Worm (Caenorhabditis elegans): Measurements from ENCODE around the gene mrpl-49.

Gene mrpl-49

ce11 chrV:12736166-12736753, 7.8 kb downstream of the mrpl-49 start, which contains the start of gene cky-1:
Gene cky-1, plus strand, starts transcription at chrV:12736703.
- TF ChIP-seq ceh-13 (GFP tag; optimal IDR thresholded peaks at IDR 0.05), result no peak
- no peak for TF ChIP-seq tra-4 (tag; optimal IDR thresholded peaks at IDR 0.05)
- no peak for TF ChIP-seq scrt-1 (GFP tag; IDR thresholded peaks at IDR 0.05)
- no peak for TF ChIP-seq aly-1 (tag; optimal IDR thresholded peaks at IDR 0.05)
- TF ChIP-seq F13C5.2 (tag; optimal IDR thresholded peaks at IDR 0.05), result no peak
- no peak for TF ChIP-seq hmbx-1 (tag; optimal IDR thresholded peaks at IDR 0.05)
- no peak for TF ChIP-seq B0310.2 (tag; optimal IDR thresholded peaks at IDR 0.05)
- TF ChIP-seq pes-1 (GFP tag; IDR thresholded peaks at IDR 0.05), result no peak
- no peak for TF ChIP-seq sea-1 (GFP tag; conservative IDR thresholded peaks at IDR 0.05)
- no peak for TF ChIP-seq hnd-1 (tag; optimal IDR thresholded peaks at IDR 0.05)
- no peak for TF ChIP-seq ceh-36 (tag; optimal IDR thresholded peaks at IDR 0.05)
- no peak for TF ChIP-seq flt-1 (GFP tag; IDR thresholded peaks at IDR 0.05)
- TF ChIP-seq tbx-11 (GFP tag; IDR thresholded peaks at IDR 0.05), result no peak
- no peak for TF ChIP-seq ets-7 (tag; optimal IDR thresholded peaks at IDR 0.05)
- no peak for TF ChIP-seq hmg-4 (GFP tag; optimal IDR thresholded peaks at IDR 0.05)
- no peak for TF ChIP-seq ama-1 (optimal IDR thresholded peaks at IDR 0.05)
- TF ChIP-seq tbx-37 (GFP tag; conservative IDR thresholded peaks at IDR 0.05), result no peak

ce11 chrV:12741684-12742083, 13.3 kb downstream of the mrpl-49 start, which contains the start of gene hrg-7:
Gene hrg-7, plus strand, starts transcription at chrV:12742041.
- TF ChIP-seq F13C5.2 (tag; optimal IDR thresholded peaks at IDR 0.05) (no peak), scrt-1 (GFP tag; IDR thresholded peaks at IDR 0.05) (no peak), ets-7 (tag; optimal IDR thresholded peaks at IDR 0.05) (no peak), aly-1 (tag; optimal IDR thresholded peaks at IDR 0.05) (no peak), hmg-4 (GFP tag; optimal IDR thresholded peaks at IDR 0.05) (no peak), ceh-36 (tag; optimal IDR thresholded peaks at IDR 0.05) (no peak), sea-1 (GFP tag; conservative IDR thresholded peaks at IDR 0.05) (no peak), ceh-13 (GFP tag; optimal IDR thresholded peaks at IDR 0.05) (no peak), hnd-1 (tag; optimal IDR thresholded peaks at IDR 0.05) (no peak)

DNA sequence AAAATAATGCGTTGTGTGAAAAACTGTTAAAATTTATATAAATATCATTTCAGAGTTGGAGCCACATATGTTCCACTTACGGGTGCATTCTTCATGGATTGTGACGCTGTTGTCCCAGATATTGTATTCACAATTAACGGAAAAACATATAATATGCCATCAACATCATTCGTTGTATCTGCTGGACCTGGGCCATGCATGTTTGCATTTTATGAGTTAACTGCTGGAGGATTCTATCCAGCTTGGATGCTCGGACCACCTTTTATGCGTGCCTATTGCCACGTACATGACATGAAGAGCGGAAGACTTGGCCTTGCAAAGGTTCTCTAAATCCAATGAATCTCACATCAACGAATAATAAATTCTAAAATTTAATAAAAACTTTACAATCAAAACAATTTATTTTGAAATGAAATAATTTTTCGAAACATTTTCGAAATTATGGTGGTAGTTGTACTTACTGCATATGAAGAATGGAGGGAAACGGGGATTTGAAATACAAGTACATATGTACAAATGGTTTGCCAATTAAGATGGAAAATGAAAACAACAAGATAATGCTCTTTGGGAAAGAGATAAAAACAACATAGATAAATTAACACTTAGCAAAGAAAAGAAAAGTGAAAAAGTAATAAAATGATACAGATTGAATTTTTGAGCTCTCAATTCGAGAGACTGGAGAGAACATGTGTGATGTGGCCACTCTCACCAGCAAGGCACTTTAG, 15.5 kb downstream of the mrpl-49 start:
- TF ChIP-seq hnd-1 (tag; optimal IDR thresholded peaks at IDR 0.05) (no peak), ets-7 (tag; optimal IDR thresholded peaks at IDR 0.05) (no peak), hmbx-1 (tag; optimal IDR thresholded peaks at IDR 0.05) (no peak), ama-1 (optimal IDR thresholded peaks at IDR 0.05) (no peak), flt-1 (GFP tag; IDR thresholded peaks at IDR 0.05) (no peak), tbx-11 (GFP tag; IDR thresholded peaks at IDR 0.05) (no peak), hmg-4 (GFP tag; optimal IDR thresholded peaks at IDR 0.05) (no peak), tbx-37 (GFP tag; conservative IDR thresholded peaks at IDR 0.05) (no peak), ceh-36 (tag; optimal IDR thresholded peaks at IDR 0.05) (no peak), B0310.2 (tag; optimal IDR thresholded peaks at IDR 0.05) (no peak), sea-1 (GFP tag; conservative IDR thresholded peaks at IDR 0.05) (no peak), pes-1 (GFP tag; IDR thresholded peaks at IDR 0.05) (no peak), scrt-1 (GFP tag; IDR thresholded peaks at IDR 0.05) (no peak), ceh-13 (GFP tag; optimal IDR thresholded peaks at IDR 0.05) (no peak), aly-1 (tag; optimal IDR thresholded peaks at IDR 0.05) (no peak), F13C5.2 (tag; optimal IDR thresholded peaks at IDR 0.05) (no peak), tra-4 (tag; optimal IDR thresholded peaks at IDR 0.05) (no peak)

DNA sequence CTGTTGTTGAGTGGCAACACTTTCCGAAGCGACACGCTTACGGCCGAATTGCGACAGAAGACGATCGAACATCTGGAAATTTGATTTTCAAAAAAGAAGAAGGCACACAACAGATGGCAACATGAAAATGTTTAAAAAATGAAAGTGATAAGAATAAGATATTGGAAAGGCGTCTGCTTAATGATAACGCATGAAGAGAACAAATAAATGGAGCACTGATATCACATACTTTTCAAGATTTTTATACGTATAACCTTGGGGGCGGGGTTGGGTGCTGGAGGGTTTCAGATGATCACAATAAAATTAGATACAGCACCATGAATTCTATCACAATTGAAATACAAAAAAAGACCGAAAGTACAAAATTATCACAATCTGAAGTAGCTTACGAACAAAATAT, 16.5 kb downstream of the mrpl-49 start, which contains the start of gene C15C8.7:
C15C8.7 (minus strand) TSS at position 72 of the 400 bp plus-strand sequence.
- no peak for TF ChIP-seq tbx-11 (GFP tag; IDR thresholded peaks at IDR 0.05)
- no peak for TF ChIP-seq aly-1 (tag; optimal IDR thresholded peaks at IDR 0.05)
- no peak for TF ChIP-seq ceh-36 (tag; optimal IDR thresholded peaks at IDR 0.05)
- TF ChIP-seq sea-1 (GFP tag; conservative IDR thresholded peaks at IDR 0.05), result no peak
- no peak for TF ChIP-seq B0310.2 (tag; optimal IDR thresholded peaks at IDR 0.05)
- no peak for TF ChIP-seq ama-1 (optimal IDR thresholded peaks at IDR 0.05)
- TF ChIP-seq tbx-37 (GFP tag; conservative IDR thresholded peaks at IDR 0.05), result no peak
- no peak for TF ChIP-seq scrt-1 (GFP tag; IDR thresholded peaks at IDR 0.05)
- no peak for TF ChIP-seq tra-4 (tag; optimal IDR thresholded peaks at IDR 0.05)

DNA sequence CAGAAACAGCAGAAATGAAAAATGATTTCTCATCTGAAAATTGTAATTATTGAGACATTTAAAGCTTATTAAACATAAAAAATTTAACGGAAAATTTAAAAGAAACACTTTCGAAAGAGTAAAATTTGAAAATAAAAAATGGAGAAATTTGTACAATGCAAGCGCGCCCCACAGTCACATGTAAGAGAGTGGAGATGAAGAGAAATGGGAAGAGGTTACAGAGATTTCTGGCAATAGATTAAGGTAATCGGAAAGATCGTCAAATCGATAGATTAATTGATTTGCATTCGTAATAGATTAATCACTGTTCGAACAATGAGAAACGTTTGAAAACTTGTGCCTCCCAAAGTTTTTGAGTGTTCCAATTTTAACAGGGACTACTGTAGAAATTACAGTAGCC, 19.0 kb downstream of the mrpl-49 start, which contains the start of gene C15C8.4:
C15C8.4 (minus strand) TSS at position 33 of the 400 bp plus-strand sequence.
- TF ChIP-seq hnd-1 (tag; optimal IDR thresholded peaks at IDR 0.05) (no peak), ceh-36 (tag; optimal IDR thresholded peaks at IDR 0.05) (no peak), ama-1 (optimal IDR thresholded peaks at IDR 0.05) (no peak), F13C5.2 (tag; optimal IDR thresholded peaks at IDR 0.05) (no peak), hmbx-1 (tag; optimal IDR thresholded peaks at IDR 0.05) (no peak), scrt-1 (GFP tag; IDR thresholded peaks at IDR 0.05) (no peak), ets-7 (tag; optimal IDR thresholded peaks at IDR 0.05) (no peak), tbx-37 (GFP tag; conservative IDR thresholded peaks at IDR 0.05) (no peak), B0310.2 (tag; optimal IDR thresholded peaks at IDR 0.05) (no peak), hmg-4 (GFP tag; optimal IDR thresholded peaks at IDR 0.05) (no peak), flt-1 (GFP tag; IDR thresholded peaks at IDR 0.05) (no peak), tra-4 (tag; optimal IDR thresholded peaks at IDR 0.05) (no peak), tbx-11 (GFP tag; IDR thresholded peaks at IDR 0.05) (no peak)

DNA sequence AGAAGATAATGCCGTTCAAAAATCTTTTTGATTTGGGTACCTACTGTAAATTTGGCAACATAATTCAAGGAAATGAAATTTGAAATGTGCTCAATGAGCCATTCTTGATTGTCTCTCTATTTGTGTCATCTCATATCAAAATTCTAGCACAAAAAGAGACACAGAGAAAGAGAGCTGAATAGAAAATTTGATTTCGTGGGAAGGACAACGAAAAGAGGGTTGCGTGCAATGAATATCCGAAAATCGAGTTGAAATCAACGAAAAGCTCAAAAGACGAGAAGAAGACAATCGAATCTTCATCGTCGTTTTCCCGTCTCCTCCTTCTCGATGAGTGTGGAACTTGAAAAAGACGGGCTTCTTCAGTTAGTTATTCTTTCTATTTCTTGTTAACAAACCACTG, 19.4 kb downstream of the mrpl-49 start, which contains the start of gene C15C8.5:
C15C8.5 (plus strand) TSS at position 152 of the 400 bp plus-strand sequence.
- no peak for TF ChIP-seq F13C5.2 (tag; optimal IDR thresholded peaks at IDR 0.05)
- TF ChIP-seq ceh-13 (GFP tag; optimal IDR thresholded peaks at IDR 0.05), result no peak
- no peak for TF ChIP-seq ets-7 (tag; optimal IDR thresholded peaks at IDR 0.05)
- TF ChIP-seq tbx-11 (GFP tag; IDR thresholded peaks at IDR 0.05), result no peak
- no peak for TF ChIP-seq pes-1 (GFP tag; IDR thresholded peaks at IDR 0.05)
- TF ChIP-seq hmbx-1 (tag; optimal IDR thresholded peaks at IDR 0.05), result no peak
- TF ChIP-seq tbx-37 (GFP tag; conservative IDR thresholded peaks at IDR 0.05), result no peak
- TF ChIP-seq flt-1 (GFP tag; IDR thresholded peaks at IDR 0.05), result no peak
- no peak for TF ChIP-seq hnd-1 (tag; optimal IDR thresholded peaks at IDR 0.05)
- no peak for TF ChIP-seq aly-1 (tag; optimal IDR thresholded peaks at IDR 0.05)
- no peak for TF ChIP-seq tra-4 (tag; optimal IDR thresholded peaks at IDR 0.05)
- no peak for TF ChIP-seq ceh-36 (tag; optimal IDR thresholded peaks at IDR 0.05)
- no peak for TF ChIP-seq B0310.2 (tag; optimal IDR thresholded peaks at IDR 0.05)
- TF ChIP-seq sea-1 (GFP tag; conservative IDR thresholded peaks at IDR 0.05), result no peak
- no peak for TF ChIP-seq ama-1 (optimal IDR thresholded peaks at IDR 0.05)
- no peak for TF ChIP-seq scrt-1 (GFP tag; IDR thresholded peaks at IDR 0.05)
- TF ChIP-seq hmg-4 (GFP tag; optimal IDR thresholded peaks at IDR 0.05), result no peak

Data from whole organism, early embryonic.